Fruit fly (Drosophila melanogaster) whole organism, adult: Measurements from ENCODE around the gene CG14352.

Experiments used
- CG11617 ChIP-seq: fragments of 200-800 bp; sonication (Bioruptor generic); optimal IDR thresholded peaks from 2 replicates; lab custom pipeline; 2017; ENCODE audit warnings: mild to moderate bottlenecking, missing biosample characterization, missing genetic modification reagents, missing genetic modification characterization
- CG12768 ChIP-seq: fragments of 200-800 bp; sonication (Bioruptor generic); optimal IDR thresholded peaks from 2 replicates; lab custom pipeline; 2017; ENCODE audit warnings: missing biosample characterization, missing genetic modification characterization, mild to moderate bottlenecking, moderate library complexity, missing genetic modification reagents
- CG14711 ChIP-seq: fragments of 200-800 bp; sonication (Bioruptor generic); optimal IDR thresholded peaks from 2 replicates; lab custom pipeline; 2018; ENCODE audit warnings: missing biosample characterization, mild to moderate bottlenecking, missing genetic modification characterization, moderate library complexity
- CG1620 ChIP-seq: fragments of 200-800 bp; sonication (Bioruptor generic); optimal IDR thresholded peaks from 2 replicates; lab custom pipeline; 2016; ENCODE audit warnings: missing biosample characterization, missing genetic modification characterization
- CG33017 ChIP-seq: fragments of 200-800 bp; sonication (Bioruptor generic); optimal IDR thresholded peaks from 2 replicates; lab custom pipeline; 2018; ENCODE audit warnings: missing biosample characterization, mild to moderate bottlenecking, missing genetic modification characterization, moderate library complexity
- CG5204 ChIP-seq: fragments of 200-800 bp; sonication (Bioruptor generic); optimal IDR thresholded peaks from 2 replicates; lab custom pipeline; 2016; ENCODE audit warnings: missing biosample characterization, missing genetic modification characterization
- CG7045 ChIP-seq: fragments of 200-800 bp; sonication (Bioruptor generic); optimal IDR thresholded peaks from 2 replicates; lab custom pipeline; 2017; ENCODE audit warnings: missing biosample characterization, mild to moderate bottlenecking, missing genetic modification characterization
- CG7101 ChIP-seq: fragments of 200-800 bp; sonication (Bioruptor generic); optimal IDR thresholded peaks from 2 replicates; lab custom pipeline; 2018; ENCODE audit warnings: missing biosample characterization, mild to moderate bottlenecking, missing genetic modification characterization, moderate library complexity
- Clk ChIP-seq: fragments of 200-800 bp; sonication (Bioruptor generic); optimal IDR thresholded peaks from 2 replicates; lab custom pipeline; 2017; ENCODE audit warnings: missing biosample characterization, missing genetic modification characterization
- Crg-1 ChIP-seq: fragments of 200-800 bp; sonication (Bioruptor generic); optimal IDR thresholded peaks from 2 replicates; lab custom pipeline; 2016; ENCODE audit warnings: missing biosample characterization, missing genetic modification characterization
- Hr96 ChIP-seq: fragments of 200-800 bp; sonication (Bioruptor generic); optimal IDR thresholded peaks from 2 replicates; lab custom pipeline; 2016; ENCODE audit warnings: missing biosample characterization, missing genetic modification characterization
- Mnt ChIP-seq: fragments of 200-800 bp; sonication (Bioruptor generic); optimal IDR thresholded peaks from 2 replicates; lab custom pipeline; 2016; ENCODE audit warnings: missing biosample characterization, mild to moderate bottlenecking, missing genetic modification characterization
- bab1 ChIP-seq: fragments of 200-800 bp; sonication (Bioruptor generic); optimal IDR thresholded peaks from 3 replicates; lab custom pipeline; 2019; ENCODE audit warnings: missing biosample characterization, mild to moderate bottlenecking, missing genetic modification characterization, moderate library complexity
- cic ChIP-seq: fragments of 200-800 bp; sonication (Bioruptor generic); optimal IDR thresholded peaks from 2 replicates; lab custom pipeline; 2017; ENCODE audit warnings: missing biosample characterization, mild to moderate bottlenecking, missing genetic modification characterization, moderate library complexity
- cnc ChIP-seq, 2 experiments: fragments of >200 bp; optimal IDR thresholded peaks; 2 replicates each; lab custom pipeline; 2017
- kay ChIP-seq: fragments of 200-800 bp; sonication (Bioruptor generic); peaks from one replicate; lab custom pipeline; 2016; ENCODE audit warnings: missing biosample characterization, missing genetic modification characterization, borderline replicate concordance
- ovo ChIP-seq: fragments of 200-800 bp; sonication (Bioruptor generic); optimal IDR thresholded peaks from 2 replicates; lab custom pipeline; 2016; ENCODE audit warnings: missing biosample characterization, missing genetic modification characterization
- pad ChIP-seq: fragments of 200-800 bp; sonication (Bioruptor generic); optimal IDR thresholded peaks from 3 replicates; lab custom pipeline; 2017; ENCODE audit warnings: missing biosample characterization, missing genetic modification characterization, mild to moderate bottlenecking, moderate library complexity, missing genetic modification reagents
- tj ChIP-seq: fragments of 200-800 bp; sonication (Bioruptor generic); optimal IDR thresholded peaks from 3 replicates; lab custom pipeline; 2017; ENCODE audit warnings: missing biosample characterization, mild to moderate bottlenecking, missing genetic modification characterization, moderate library complexity
- toe ChIP-seq: fragments of 200-800 bp; sonication (Bioruptor generic); optimal IDR thresholded peaks from 2 replicates; lab custom pipeline; 2016; ENCODE audit warnings: missing biosample characterization, missing genetic modification characterization

The CG14352 gene

dm6 chr2L:1648677-1649078, 37.5 kb downstream of the CG14352 start:
- TF ChIP-seq toe (GFP tag; lab: Kevin White, UChicago) (no peak), Mnt (GFP tag; lab: Kevin White, UChicago) (no peak), CG11617 (GFP tag; lab: Kevin White, UChicago) (no peak), Crg-1 (GFP tag; lab: Kevin White, UChicago) (no peak), CG14711 (tag; lab: Kevin White, UChicago) (no peak), CG7045 (GFP tag; lab: Kevin White, UChicago) (no peak), kay (GFP tag; lab: Kevin White, UChicago) (no peak), ovo (GFP tag; lab: Kevin White, UChicago) (no peak), Hr96 (GFP tag; lab: Kevin White, UChicago) (no peak), CG33017 (tag; lab: Kevin White, UChicago) (no peak), tj (no peak), cnc (optimal IDR thresholded peaks at IDR 0.05; lab: Kevin White, UChicago) (no peak), pad (GFP tag; lab: Kevin White, UChicago) (no peak)

- TF ChIP-seq CG12768 (GFP tag; lab: Kevin White, UChicago) (peak; percentile 21), CG33017 (tag; lab: Kevin White, UChicago) (peak; percentile 35), CG14711 (tag; lab: Kevin White, UChicago) (peak; percentile 48), CG1620 (GFP tag; lab: Kevin White, UChicago) (peak; percentile 1), toe (GFP tag; lab: Kevin White, UChicago) (no peak), bab1 (GFP tag; lab: Kevin White, UChicago) (no peak), cic (no peak), CG7045 (GFP tag; lab: Kevin White, UChicago) (peak; percentile 52), pad (GFP tag; lab: Kevin White, UChicago) (peak; percentile 56), CG7101 (tag; lab: Kevin White, UChicago) (peak; percentile 44), CG11617 (GFP tag; lab: Kevin White, UChicago) (peak; percentile 21)
These were observed 38.1 kb downstream of the CG14352 start for dm6 chr2L:1649244-1649827.

dm6 chr2L:1649828-1650429, 38.7 kb downstream of the CG14352 start:
- TF ChIP-seq cnc (optimal IDR thresholded peaks at IDR 0.05; lab: Kevin White, UChicago), result no peak
- no peak for TF ChIP-seq CG7045 (GFP tag; lab: Kevin White, UChicago)
- TF ChIP-seq Clk (GFP tag; lab: Kevin White, UChicago), result no peak
- TF ChIP-seq Hr96 (GFP tag; lab: Kevin White, UChicago), result no peak
- no peak for TF ChIP-seq CG12768 (GFP tag; lab: Kevin White, UChicago)
- TF ChIP-seq CG7101 (tag; lab: Kevin White, UChicago), result no peak
- TF ChIP-seq Mnt (GFP tag; lab: Kevin White, UChicago), result peak; percentile 84
- TF ChIP-seq CG33017 (tag; lab: Kevin White, UChicago), result no peak
- TF ChIP-seq Crg-1 (GFP tag; lab: Kevin White, UChicago), result no peak
- peak; percentile 2 for TF ChIP-seq toe (GFP tag; lab: Kevin White, UChicago)
- TF ChIP-seq pad (GFP tag; lab: Kevin White, UChicago), result peak; percentile 18
- no peak for TF ChIP-seq CG14711 (tag; lab: Kevin White, UChicago)
- TF ChIP-seq bab1 (GFP tag; lab: Kevin White, UChicago), result no peak
- no peak for TF ChIP-seq kay (GFP tag; lab: Kevin White, UChicago)
- no peak for TF ChIP-seq CG11617 (GFP tag; lab: Kevin White, UChicago)
- TF ChIP-seq tj, result no peak
- TF ChIP-seq cic, result peak; percentile 29
- TF ChIP-seq CG5204, result no peak
- no peak for TF ChIP-seq ovo (GFP tag; lab: Kevin White, UChicago)
- no peak for TF ChIP-seq CG1620 (GFP tag; lab: Kevin White, UChicago)

- no peak for TF ChIP-seq Clk (GFP tag; lab: Kevin White, UChicago)
- no peak for TF ChIP-seq CG33017 (tag; lab: Kevin White, UChicago)
- no peak for TF ChIP-seq CG7101 (tag; lab: Kevin White, UChicago)
- no peak for TF ChIP-seq ovo (GFP tag; lab: Kevin White, UChicago)
These were observed 39.8 kb downstream of the CG14352 start, which contains the start of gene chinmo for dm6 chr2L:1651053-1651452. Gene chinmo, plus strand, starts transcription at chr2L:1651258.

- TF ChIP-seq CG5204, result no peak
These were observed 40.7 kb downstream of the CG14352 start for dm6 chr2L:1651889-1652288.

dm6 chr2L:1653800-1654199, 42.6 kb downstream of the CG14352 start:
- TF ChIP-seq cic (no peak), CG7101 (tag; lab: Kevin White, UChicago) (no peak), Crg-1 (GFP tag; lab: Kevin White, UChicago) (no peak), pad (GFP tag; lab: Kevin White, UChicago) (no peak), Hr96 (GFP tag; lab: Kevin White, UChicago) (no peak), CG11617 (GFP tag; lab: Kevin White, UChicago) (no peak), CG33017 (tag; lab: Kevin White, UChicago) (no peak), kay (GFP tag; lab: Kevin White, UChicago) (no peak), tj (no peak), CG7045 (GFP tag; lab: Kevin White, UChicago) (no peak), bab1 (GFP tag; lab: Kevin White, UChicago) (no peak), Mnt (GFP tag; lab: Kevin White, UChicago) (no peak), ovo (GFP tag; lab: Kevin White, UChicago) (no peak), cnc (optimal IDR thresholded peaks at IDR 0.05; lab: Kevin White, UChicago) (no peak), CG5204 (no peak), CG14711 (tag; lab: Kevin White, UChicago) (no peak), CG1620 (GFP tag; lab: Kevin White, UChicago) (no peak), Clk (GFP tag; lab: Kevin White, UChicago) (no peak), toe (GFP tag; lab: Kevin White, UChicago) (no peak), CG12768 (GFP tag; lab: Kevin White, UChicago) (no peak)
